Fruit fly (Drosophila melanogaster) whole organism, pupa: Measurements from ENCODE around the gene Lcp65Ac.

Experiments used
- CG10348 ChIP-seq: fragments of 200-800 bp; sonication (Bioruptor generic); IDR thresholded peaks from 2 replicates; pipeline ENCODE4 v1.3.6; 2022; ENCODE audit warnings: missing biosample characterization, missing genetic modification characterization
- CG12605 ChIP-seq: fragments of 200-800 bp; sonication (Bioruptor generic); IDR thresholded peaks from 2 replicates; pipeline ENCODE4 v1.3.6; 2022; ENCODE audit warnings: missing biosample characterization, missing genetic modification characterization
- CG13204 ChIP-seq: fragments of 200-800 bp; sonication (Bioruptor generic); optimal IDR thresholded peaks from 2 replicates; lab custom pipeline; 2018; ENCODE audit warnings: missing biosample characterization, mild to moderate bottlenecking, missing genetic modification characterization, moderate library complexity
- CG14655 ChIP-seq: fragments of 200-800 bp; sonication (Bioruptor generic); optimal IDR thresholded peaks from 3 replicates; lab custom pipeline; 2017; ENCODE audit warnings: mild to moderate bottlenecking, missing biosample characterization, missing genetic modification reagents, missing genetic modification characterization
- CG15710 ChIP-seq: fragments of 200-800 bp; sonication (Bioruptor generic); optimal IDR thresholded peaks from 2 replicates; lab custom pipeline; 2018; ENCODE audit warnings: missing biosample characterization, mild to moderate bottlenecking, missing genetic modification characterization, moderate library complexity
- CG17806 ChIP-seq: fragments of 200-800 bp; sonication (Bioruptor generic); optimal IDR thresholded peaks from 2 replicates; lab custom pipeline; 2018; ENCODE audit warnings: missing biosample characterization, mild to moderate bottlenecking, missing genetic modification characterization, moderate library complexity
- CG32121 ChIP-seq: fragments of 200-800 bp; sonication (Bioruptor generic); IDR thresholded peaks from 2 replicates; pipeline ENCODE4 v1.3.6; 2022; ENCODE audit warnings: missing biosample characterization, missing genetic modification characterization
- CG34367 ChIP-seq: fragments of 200-800 bp; sonication (Bioruptor generic); optimal IDR thresholded peaks from 2 replicates; lab custom pipeline; 2018; ENCODE audit warnings: missing biosample characterization, mild to moderate bottlenecking, missing genetic modification characterization
- CG4496 ChIP-seq: fragments of 200-800 bp; sonication (Bioruptor generic); IDR thresholded peaks from 3 replicates; pipeline ENCODE4 v1.3.6; 2022; ENCODE audit warnings: missing biosample characterization, missing genetic modification characterization
- CG8301 ChIP-seq: fragments of 200-800 bp; sonication (Bioruptor generic); optimal IDR thresholded peaks from 2 replicates; lab custom pipeline; 2018; ENCODE audit warnings: missing biosample characterization, mild to moderate bottlenecking, missing genetic modification characterization
- CG9948 ChIP-seq: fragments of 200-800 bp; sonication (Bioruptor generic); optimal IDR thresholded peaks from 2 replicates; lab custom pipeline; 2018; ENCODE audit warnings: missing biosample characterization, mild to moderate bottlenecking, missing genetic modification characterization, moderate library complexity
- D1 ChIP-seq: fragments of 200-800 bp; sonication (Bioruptor generic); optimal IDR thresholded peaks from 2 replicates; lab custom pipeline; 2018; ENCODE audit warnings: missing biosample characterization, mild to moderate bottlenecking, missing genetic modification characterization, moderate library complexity
- EcR ChIP-seq: fragments of 200-800 bp; sonication (Bioruptor generic); optimal IDR thresholded peaks from 3 replicates; lab custom pipeline; 2019; ENCODE audit warnings: missing biosample characterization, missing genetic modification characterization, mild to moderate bottlenecking, moderate library complexity, missing genetic modification reagents
- Ets98B ChIP-seq: fragments of 200-800 bp; sonication (Bioruptor generic); IDR thresholded peaks from 2 replicates; pipeline ENCODE4 v1.3.6; 2022; ENCODE audit warnings: missing biosample characterization, missing genetic modification characterization
- Pif1A ChIP-seq: fragments of 200-800 bp; sonication (Bioruptor generic); optimal IDR thresholded peaks from 3 replicates; lab custom pipeline; 2016; ENCODE audit warnings: missing biosample characterization, missing genetic modification characterization
- Pif1B ChIP-seq: fragments of 200-800 bp; sonication (Bioruptor generic); optimal IDR thresholded peaks from 3 replicates; lab custom pipeline; 2016; ENCODE audit warnings: missing biosample characterization, missing genetic modification characterization
- Snoo ChIP-seq: fragments of 200-800 bp; sonication (Bioruptor generic); optimal IDR thresholded peaks from 3 replicates; lab custom pipeline; 2017; ENCODE audit warnings: missing biosample characterization, mild to moderate bottlenecking, missing genetic modification characterization, inconsistent platforms
- fd96Ca ChIP-seq: fragments of 200-800 bp; sonication (Bioruptor generic); IDR thresholded peaks from 3 replicates; pipeline ENCODE4 v1.3.6; 2022; ENCODE audit warnings: missing biosample characterization, missing genetic modification characterization
- gl ChIP-seq: fragments of 200-800 bp; sonication (Bioruptor generic); optimal IDR thresholded peaks from 2 replicates; lab custom pipeline; 2018; ENCODE audit warnings: missing biosample characterization, mild to moderate bottlenecking, missing genetic modification characterization
- rn ChIP-seq: fragments of 200-800 bp; sonication (Bioruptor generic); IDR thresholded peaks from 2 replicates; pipeline ENCODE4 v1.3.6; 2022; ENCODE audit warnings: missing biosample characterization, missing genetic modification characterization

Lcp65Ac gene

dm6 chr3L:6108264-6109060 is 36.2 kb upstream of the Lcp65Ac start:
- TF ChIP-seq CG34367 (tag; lab: Kevin White, UChicago) (no peak), Ets98B (GFP tag; lab: Robert Waterston, UW) (no peak), CG4496 (GFP tag; lab: Robert Waterston, UW) (no peak)

dm6 chr3L:6110673-6111449 is 33.8 kb upstream of the Lcp65Ac start:
- TF ChIP-seq CG10348 (GFP tag; lab: Robert Waterston, UW): no peak
- no peak for TF ChIP-seq CG15710 (tag; lab: Kevin White, UChicago)
- TF ChIP-seq CG14655 (GFP tag; lab: Kevin White, UChicago): no peak
- no peak for TF ChIP-seq CG9948 (tag; lab: Kevin White, UChicago)
- no peak for TF ChIP-seq CG32121
- no peak for TF ChIP-seq CG4496 (GFP tag; lab: Robert Waterston, UW)
- no peak for TF ChIP-seq Snoo (tag; lab: Kevin White, UChicago)
- TF ChIP-seq gl: no peak
- TF ChIP-seq CG12605 (GFP tag; lab: Robert Waterston, UW): no peak
- TF ChIP-seq Pif1B (GFP tag; lab: Kevin White, UChicago): no peak
- TF ChIP-seq fd96Ca (GFP tag; lab: Robert Waterston, UW): no peak
- TF ChIP-seq EcR: no peak
- TF ChIP-seq CG34367 (tag; lab: Kevin White, UChicago): no peak
- no peak for TF ChIP-seq Pif1A (GFP tag; lab: Kevin White, UChicago)
- no peak for TF ChIP-seq CG13204 (GFP tag; lab: Kevin White, UChicago)
- no peak for TF ChIP-seq CG8301
- no peak for TF ChIP-seq CG17806 (tag; lab: Kevin White, UChicago)
- no peak for TF ChIP-seq rn (GFP tag; lab: Robert Waterston, UW)

dm6 chr3L:6111458-6111857 is 33.2 kb upstream of the Lcp65Ac start:
- TF ChIP-seq CG4496 (GFP tag; lab: Robert Waterston, UW) (no peak), fd96Ca (GFP tag; lab: Robert Waterston, UW) (no peak), CG17806 (tag; lab: Kevin White, UChicago) (no peak), Ets98B (GFP tag; lab: Robert Waterston, UW) (no peak), CG32121 (no peak), CG13204 (GFP tag; lab: Kevin White, UChicago) (no peak), rn (GFP tag; lab: Robert Waterston, UW) (no peak)
- TF ChIP-seq, all 21 proteins: peak for 0

- TF ChIP-seq rn (GFP tag; lab: Robert Waterston, UW): no peak
- no peak for TF ChIP-seq CG4496 (GFP tag; lab: Robert Waterston, UW)
Measured at dm6 chr3L:6115505-6115904, 29.1 kb upstream of the Lcp65Ac start.

- TF ChIP-seq gl: no peak
- TF ChIP-seq D1: no peak
- TF ChIP-seq Snoo (tag; lab: Kevin White, UChicago): no peak
- no peak for TF ChIP-seq Pif1B (GFP tag; lab: Kevin White, UChicago)
- no peak for TF ChIP-seq CG9948 (tag; lab: Kevin White, UChicago)
- TF ChIP-seq fd96Ca (GFP tag; lab: Robert Waterston, UW): no peak
- no peak for TF ChIP-seq Ets98B (GFP tag; lab: Robert Waterston, UW)
- no peak for TF ChIP-seq CG4496 (GFP tag; lab: Robert Waterston, UW)
- TF ChIP-seq, all 21 proteins: peak for 0
Measured at dm6 chr3L:6116881-6117280, 27.7 kb upstream of the Lcp65Ac start.

- TF ChIP-seq fd96Ca (GFP tag; lab: Robert Waterston, UW) (no peak), D1 (no peak), CG14655 (GFP tag; lab: Kevin White, UChicago) (no peak), rn (GFP tag; lab: Robert Waterston, UW) (peak; percentile 25; the same call in 1 of the 2 replicates), Pif1B (GFP tag; lab: Kevin White, UChicago) (no peak), CG9948 (tag; lab: Kevin White, UChicago) (no peak), Pif1A (GFP tag; lab: Kevin White, UChicago) (peak; percentile 15), CG13204 (GFP tag; lab: Kevin White, UChicago) (no peak)
Measured at dm6 chr3L:6124616-6125408, 19.8 kb upstream of the Lcp65Ac start.
